Worm (Caenorhabditis elegans) whole organism, L1 larva: ENCODE measurements around the gene cdh-10.

Source experiments
- ama-1 ChIP-seq: fragments of 150-350 bp; optimal IDR thresholded peaks from 2 replicates; lab custom pipeline; 2014
- fkh-10 ChIP-seq: sonication (generic microtip); optimal IDR thresholded peaks from 2 replicates; lab custom pipeline; 2017; ENCODE audit warnings: missing biosample characterization, missing genetic modification reagents, missing genetic modification characterization
- jun-1 ChIP-seq: fragments of 150-350 bp; optimal IDR thresholded peaks from 2 replicates; lab custom pipeline; 2014; ENCODE audit warnings: missing biosample characterization, missing genetic modification reagents, missing genetic modification characterization
- lin-13 ChIP-seq: fragments of 150-350 bp; optimal IDR thresholded peaks from 2 replicates; lab custom pipeline; 2014; ENCODE audit warnings: missing biosample characterization, missing genetic modification reagents, missing genetic modification characterization
- mep-1 ChIP-seq: fragments of 150-350 bp; optimal IDR thresholded peaks from 2 replicates; lab custom pipeline; 2014; ENCODE audit warnings: missing biosample characterization, missing genetic modification characterization
- ztf-4 ChIP-seq: fragments of 150-350 bp; optimal IDR thresholded peaks from 2 replicates; lab custom pipeline; 2014; ENCODE audit warnings: missing biosample characterization, missing genetic modification characterization

- TF ChIP-seq mep-1 (no peak), ztf-4 (tag; lab: Kevin White, UChicago) (no peak), lin-13 (GFP tag; lab: Kevin White, UChicago) (no peak), jun-1 (tag; lab: Kevin White, UChicago) (no peak), ama-1 (lab: Kevin White, UChicago) (no peak), fkh-10 (GFP tag; lab: Kevin White, UChicago) (no peak)
Observed at ce11 chrIV:2507824-2508223, 44.7 kb upstream of the cdh-10 start, which contains the start of gene Y69A2AR.22.
